Fruit fly (Drosophila melanogaster) whole organism, embryonic: Measurements from ENCODE around the gene unc-4.
A peak's percentile ranks its signal among the peaks of the same experiment; 100 is the strongest.

Source experiments
- Awh ChIP-seq: fragments of 200-800 bp; sonication (Bioruptor generic); IDR thresholded peaks from 2 replicates; pipeline ENCODE4, ENCODE4 v1.3.6; 2022; ENCODE audit warnings: missing biosample characterization, missing genetic modification characterization
- C15 ChIP-seq: fragments of 200-800 bp; sonication (Bioruptor generic); IDR thresholded peaks from 3 replicates; pipeline ENCODE4 v1.3.6; 2022; ENCODE audit warnings: missing biosample characterization, missing genetic modification characterization
- CG10565 ChIP-seq: fragments of 200-800 bp; sonication (Bioruptor generic); optimal IDR thresholded peaks from 3 replicates; lab custom pipeline; 2016; ENCODE audit warnings: missing biosample characterization, mild to moderate bottlenecking, missing genetic modification characterization
- CG10979 ChIP-seq: fragments of 200-800 bp; sonication (Bioruptor generic); optimal IDR thresholded peaks from 2 replicates; lab custom pipeline; 2018; ENCODE audit warnings: missing biosample characterization, mild to moderate bottlenecking, missing genetic modification characterization, moderate library complexity
- CG11093 ChIP-seq: fragments of 200-800 bp; sonication (Bioruptor generic); IDR thresholded peaks from 3 replicates; pipeline ENCODE4 v1.3.6; 2022; ENCODE audit warnings: missing biosample characterization, missing genetic modification characterization
- CG11723 ChIP-seq: fragments of 200-800 bp; sonication (Bioruptor generic); optimal IDR thresholded peaks from 2 replicates; lab custom pipeline; 2017; ENCODE audit warnings: missing biosample characterization, mild to moderate bottlenecking, missing genetic modification characterization
- CG12155 ChIP-seq: fragments of 200-800 bp; sonication (Bioruptor generic); optimal IDR thresholded peaks from 3 replicates; lab custom pipeline; 2016; ENCODE audit warnings: missing biosample characterization, missing genetic modification characterization
- CG12236 ChIP-seq: fragments of 200-800 bp; sonication (Bioruptor generic); optimal IDR thresholded peaks from 2 replicates; lab custom pipeline; 2016; ENCODE audit warnings: missing biosample characterization, missing genetic modification characterization
- CG14710 ChIP-seq: fragments of 200-800 bp; sonication (Bioruptor generic); optimal IDR thresholded peaks from 3 replicates; lab custom pipeline; 2019; ENCODE audit warnings: missing biosample characterization, mild to moderate bottlenecking, missing genetic modification characterization, moderate library complexity
- CG1602 ChIP-seq: fragments of 200-800 bp; sonication (Bioruptor generic); optimal IDR thresholded peaks from 3 replicates; lab custom pipeline; 2016; ENCODE audit warnings: missing biosample characterization, missing genetic modification characterization
- CG17186 ChIP-seq: fragments of 200-800 bp; sonication (Bioruptor generic); optimal IDR thresholded peaks from 3 replicates; lab custom pipeline; 2017; ENCODE audit warnings: missing biosample characterization, missing genetic modification reagents, missing genetic modification characterization
- CG31365 ChIP-seq: fragments of 200-800 bp; sonication (Bioruptor generic); optimal IDR thresholded peaks from 2 replicates; lab custom pipeline; 2018; ENCODE audit warnings: missing biosample characterization, mild to moderate bottlenecking, missing genetic modification characterization
- CG3163 ChIP-seq: fragments of 200-800 bp; sonication (Bioruptor generic); optimal IDR thresholded peaks from 3 replicates; lab custom pipeline; 2016; ENCODE audit warnings: missing biosample characterization, missing genetic modification characterization
- CG32772 ChIP-seq: fragments of 200-800 bp; sonication (Bioruptor generic); IDR thresholded peaks from 2 replicates; pipeline ENCODE4 v1.3.6; 2022; ENCODE audit warnings: missing biosample characterization, missing genetic modification characterization
- CG34422 ChIP-seq: fragments of 200-800 bp; sonication (Bioruptor generic); IDR thresholded peaks from 3 replicates; pipeline ENCODE4 v1.3.6; 2022; ENCODE audit warnings: missing biosample characterization, missing genetic modification characterization
- CG5180 ChIP-seq: fragments of 200-800 bp; sonication (Bioruptor generic); optimal IDR thresholded peaks from 3 replicates; lab custom pipeline; 2017; ENCODE audit warnings: missing biosample characterization, missing genetic modification characterization, mild to moderate bottlenecking, moderate library complexity, missing genetic modification reagents
- CG6175 ChIP-seq: fragments of 200-800 bp; sonication (Bioruptor generic); IDR thresholded peaks from 3 replicates; pipeline ENCODE4 v1.3.6; 2022; ENCODE audit warnings: missing biosample characterization, missing genetic modification characterization
- CG7372 ChIP-seq: fragments of 200-800 bp; sonication (Bioruptor generic); IDR thresholded peaks from 2 replicates; pipeline ENCODE4 v1.3.6; 2022; ENCODE audit warnings: missing biosample characterization, missing genetic modification characterization
- CG7745 ChIP-seq: fragments of 200-800 bp; sonication (Bioruptor generic); optimal IDR thresholded peaks from 2 replicates; lab custom pipeline; 2018; ENCODE audit warnings: missing biosample characterization, mild to moderate bottlenecking, missing genetic modification characterization, moderate library complexity
- CG7839 ChIP-seq: fragments of 200-800 bp; sonication (Bioruptor generic); optimal IDR thresholded peaks from 3 replicates; lab custom pipeline; 2018; ENCODE audit warnings: missing biosample characterization, mild to moderate bottlenecking, missing genetic modification characterization, moderate library complexity
- CG7987 ChIP-seq: fragments of 200-800 bp; sonication (Bioruptor generic); optimal IDR thresholded peaks from 2 replicates; lab custom pipeline; 2018; ENCODE audit warnings: missing biosample characterization, mild to moderate bottlenecking, missing genetic modification characterization, moderate library complexity
- CG8290 ChIP-seq, 3 experiments: fragments of 200-800 bp; sonication (Bioruptor generic); optimal IDR thresholded peaks; 2 replicates each; lab custom pipeline; 2016 to 2019; ENCODE audit warnings: missing biosample characterization in 3 of 3, missing genetic modification characterization in 3 of 3, mild to moderate bottlenecking in 2 of 3, moderate library complexity in 1 of 3
- CTCF ChIP-seq: fragments of 200-800 bp; sonication (Bioruptor generic); optimal IDR thresholded peaks from 2 replicates; lab custom pipeline; 2017; ENCODE audit warnings: missing biosample characterization, mild to moderate bottlenecking, missing genetic modification characterization, moderate library complexity
- Camta ChIP-seq: fragments of 200-800 bp; sonication (Bioruptor generic); optimal IDR thresholded peaks from 2 replicates; lab custom pipeline; 2016; ENCODE audit warnings: missing biosample characterization, missing genetic modification characterization
- CoRest ChIP-seq: fragments of 200-800 bp; sonication (Bioruptor generic); optimal IDR thresholded peaks from 3 replicates; lab custom pipeline; 2018; ENCODE audit warnings: missing biosample characterization, mild to moderate bottlenecking, missing genetic modification characterization, moderate library complexity
- D ChIP-seq, 2 experiments: fragments of 200-800 bp in 1 of 2; fragments of >200 bp in 1 of 2; sonication (Bioruptor generic) in 1 of 2; optimal IDR thresholded peaks; 2 replicates in 1 of 2; 3 replicates in 1 of 2; lab custom pipeline; 2017; ENCODE audit warnings: mild to moderate bottlenecking in 1 of 2, missing biosample characterization in 1 of 2, missing genetic modification characterization in 1 of 2, missing genetic modification reagents in 1 of 2
- D19B ChIP-seq: fragments of 200-800 bp; sonication (Bioruptor generic); optimal IDR thresholded peaks from 2 replicates; lab custom pipeline; 2017; ENCODE audit warnings: missing biosample characterization, mild to moderate bottlenecking, missing genetic modification characterization
- Dref ChIP-seq: fragments of 200-800 bp; sonication (Bioruptor generic); IDR thresholded peaks from 2 replicates; pipeline ENCODE4 v1.3.6; 2022; ENCODE audit warnings: missing biosample characterization, missing genetic modification characterization
- ERR ChIP-seq: fragments of 200-800 bp; sonication (Bioruptor generic); optimal IDR thresholded peaks from 2 replicates; lab custom pipeline; 2016; ENCODE audit warnings: missing biosample characterization, missing genetic modification characterization
- GATAe ChIP-seq: fragments of 200-800 bp; sonication (Bioruptor generic); conservative IDR thresholded peaks from 2 replicates; pipeline ENCODE4 v1.3.6; 2022; ENCODE audit warnings: missing biosample characterization, missing genetic modification characterization
- Oli ChIP-seq: fragments of 200-800 bp; sonication (Bioruptor generic); optimal IDR thresholded peaks from 2 replicates; lab custom pipeline; 2018; ENCODE audit warnings: missing biosample characterization, mild to moderate bottlenecking, missing genetic modification characterization, moderate library complexity
- Sox100B ChIP-seq: fragments of 200-800 bp; sonication (Bioruptor generic); optimal IDR thresholded peaks from 3 replicates; lab custom pipeline; 2018; ENCODE audit warnings: missing biosample characterization, mild to moderate bottlenecking, missing genetic modification characterization
- abd-A ChIP-seq: fragments of 200-800 bp; sonication (Bioruptor generic); optimal IDR thresholded peaks from 3 replicates; lab custom pipeline; 2019; ENCODE audit warnings: missing biosample characterization, mild to moderate bottlenecking, missing genetic modification characterization, moderate library complexity
- bowl ChIP-seq: fragments of 200-800 bp; sonication (Bioruptor generic); IDR thresholded peaks from 2 replicates; pipeline ENCODE4 v1.3.6; 2022; ENCODE audit warnings: missing biosample characterization, missing genetic modification characterization
- bsh ChIP-seq, 2 experiments: fragments of 200-800 bp; sonication (Bioruptor generic); optimal IDR thresholded peaks; 2 replicates each; lab custom pipeline; 2017 to 2018; ENCODE audit warnings: mild to moderate bottlenecking in 2 of 2, missing biosample characterization in 2 of 2, missing genetic modification characterization in 2 of 2, moderate library complexity in 1 of 2
- dpn ChIP-seq, 2 experiments: fragments of 200-800 bp; sonication (Bioruptor generic); optimal IDR thresholded peaks; 3 replicates each; lab custom pipeline; 2016; ENCODE audit warnings: missing biosample characterization in 2 of 2, missing genetic modification characterization in 2 of 2
- ewg ChIP-seq: fragments of 200-800 bp; sonication (Bioruptor generic); optimal IDR thresholded peaks from 3 replicates; lab custom pipeline; 2017; ENCODE audit warnings: mild to moderate bottlenecking, missing biosample characterization, missing genetic modification reagents, missing genetic modification characterization
- gce ChIP-seq: fragments of 200-800 bp; sonication (Bioruptor generic); IDR thresholded peaks from 3 replicates; pipeline ENCODE4 v1.3.6; 2022; ENCODE audit warnings: missing biosample characterization, missing genetic modification characterization
- ham ChIP-seq: fragments of 200-800 bp; sonication (Bioruptor generic); IDR thresholded peaks from 2 replicates; pipeline ENCODE4 v1.3.6; 2022; ENCODE audit warnings: missing biosample characterization, missing genetic modification characterization
- ind ChIP-seq: fragments of 200-800 bp; sonication (Bioruptor generic); optimal IDR thresholded peaks from 3 replicates; lab custom pipeline; 2016; ENCODE audit warnings: missing biosample characterization, missing genetic modification characterization
- prd ChIP-seq, 3 experiments: fragments of >200 bp in 2 of 3; fragments of 200-800 bp in 1 of 3; sonication (Bioruptor generic) in 1 of 3; optimal IDR thresholded peaks in 2 of 3; IDR thresholded peaks in 1 of 3; 2 replicates in 2 of 3; 3 replicates in 1 of 3; pipeline versions ENCODE4 v1.3.6 to Lab custom; 2017 to 2022; ENCODE audit warnings: missing biosample characterization in 1 of 3, missing genetic modification characterization in 1 of 3
- psq ChIP-seq: fragments of 200-800 bp; sonication (Bioruptor generic); optimal IDR thresholded peaks from 2 replicates; lab custom pipeline; 2017; ENCODE audit warnings: missing biosample characterization, missing genetic modification characterization
- schlank ChIP-seq: fragments of 200-800 bp; sonication (Bioruptor generic); optimal IDR thresholded peaks from 2 replicates; lab custom pipeline; 2018; ENCODE audit warnings: missing biosample characterization, mild to moderate bottlenecking, missing genetic modification characterization
- scrt ChIP-seq: fragments of 200-800 bp; sonication (Bioruptor generic); optimal IDR thresholded peaks from 2 replicates; lab custom pipeline; 2018; ENCODE audit warnings: missing biosample characterization, mild to moderate bottlenecking, missing genetic modification characterization, moderate library complexity
- ssp ChIP-seq: fragments of 200-800 bp; sonication (Bioruptor generic); IDR thresholded peaks from 2 replicates; pipeline ENCODE4 v1.3.6; 2022; ENCODE audit warnings: missing biosample characterization, missing genetic modification characterization
- vnd ChIP-seq: fragments of 200-800 bp; sonication (Bioruptor generic); IDR thresholded peaks from 3 replicates; pipeline ENCODE4 v1.3.6; 2022; ENCODE audit warnings: missing biosample characterization, missing genetic modification characterization; ENCODE audit not compliant: partially characterized antibody
- vvl ChIP-seq: fragments of 200-800 bp; sonication (Bioruptor generic); IDR thresholded peaks from 2 replicates; pipeline ENCODE4 v1.3.6; 2022; ENCODE audit warnings: missing biosample characterization, missing genetic modification characterization

The unc-4 gene

dm6 chrX:17826807-17827703 lies 58.7 kb downstream of the unc-4 start, which contains the start of gene Socs16D (continued):
- TF ChIP-seq CG8290 (GFP tag; optimal IDR thresholded peaks at IDR 0.05; lab: Kevin White, UChicago) (peak; percentile 58), CG8290 (tag; optimal IDR thresholded peaks at IDR 0.05; lab: Kevin White, UChicago) (peak in 1 of 2 experiments; percentile 75), C15 (no peak), ssp (GFP tag; lab: Robert Waterston, UW) (0 out of 2 replicates have a peak, but pooled peaks have one; percentile 9), CG31365 (peak; percentile 27), CG14710 (tag; lab: Kevin White, UChicago) (peak; percentile 70), CG11093 (GFP tag; lab: Robert Waterston, UW) (no peak), CG1602 (GFP tag; lab: Kevin White, UChicago) (no peak), vnd (GFP tag; lab: Robert Waterston, UW) (peak; percentile 94), scrt (GFP tag; lab: Kevin White, UChicago) (peak; percentile 25), CG17186 (GFP tag; lab: Kevin White, UChicago) (peak; percentile 31), CTCF (GFP tag; lab: Kevin White, UChicago) (peak; percentile 5), CG6175 (GFP tag; lab: Robert Waterston, UW) (0 out of 3 replicates have a peak, but pooled peaks have one; percentile 31), schlank (tag; lab: Kevin White, UChicago) (no peak), ind (GFP tag; lab: Kevin White, UChicago) (peak; percentile 9), CG34422 (GFP tag; lab: Robert Waterston, UW) (no peak), Camta (GFP tag; lab: Kevin White, UChicago) (peak; percentile 43), gce (GFP tag; lab: Robert Waterston, UW) (no peak), CG10565 (GFP tag; lab: Kevin White, UChicago) (no peak), CG5180 (GFP tag; lab: Kevin White, UChicago) (no peak), CG32772 (GFP tag; lab: Robert Waterston, UW) (no peak), CG12155 (GFP tag; lab: Kevin White, UChicago) (peak; percentile 36), GATAe (GFP tag; lab: Robert Waterston, UW) (no peak), CG11723 (no peak), CG12236 (GFP tag; lab: Kevin White, UChicago) (peak; percentile 39), prd (optimal IDR thresholded peaks at IDR 0.05; lab: Kevin White, UChicago) (no peak), prd (GFP tag; IDR thresholded peaks at IDR 0.05; lab: Robert Waterston, UW) (no peak), CG7987 (peak; percentile 45), Awh (no peak), CG7745 (tag; lab: Kevin White, UChicago) (peak; percentile 100), abd-A (tag; lab: Kevin White, UChicago) (peak; percentile 72), D19B (GFP tag; lab: Kevin White, UChicago) (no peak), Dref (GFP tag; lab: Robert Waterston, UW) (peak; percentile 95), ham (GFP tag; lab: Robert Waterston, UW) (no peak), bowl (GFP tag; lab: Robert Waterston, UW) (no peak), CG10979 (tag; lab: Kevin White, UChicago) (no peak), dpn (GFP tag; optimal IDR thresholded peaks at IDR 0.05; lab: Kevin White, UChicago) (peak; percentile 57 to 59), CG7839 (tag; lab: Kevin White, UChicago) (peak; percentile 6), ERR (GFP tag; lab: Kevin White, UChicago) (peak; percentile 53), bsh (GFP tag; optimal IDR thresholded peaks at IDR 0.05; lab: Kevin White, UChicago) (peak in 1 of 2 experiments; percentile 46), vvl (peak; percentile 41; the same call in 1 of the 2 replicates), Oli (tag; lab: Kevin White, UChicago) (no peak), CoRest (tag; lab: Kevin White, UChicago) (peak; percentile 69), CG7372 (no peak), psq (no peak), CG3163 (GFP tag; lab: Kevin White, UChicago) (peak; percentile 37), Sox100B (no peak), ewg (GFP tag; lab: Kevin White, UChicago) (no peak), D (optimal IDR thresholded peaks at IDR 0.05; lab: Kevin White, UChicago) (peak; percentile 20), D (GFP tag; optimal IDR thresholded peaks at IDR 0.05; lab: Kevin White, UChicago) (no peak)
